Worm (Caenorhabditis elegans) whole organism, early embryonic: ENCODE data around the gene arrd-11.
A peak's percentile ranks its signal among the peaks of the same experiment; 100 is the strongest.

Source experiments
- B0310.2 ChIP-seq: sonication (generic microtip); optimal IDR thresholded peaks from 2 replicates; lab custom pipeline; 2016; ENCODE audit warnings: mild to moderate bottlenecking, missing genetic modification characterization, missing compliant biosample characterization
- F13C5.2 ChIP-seq: sonication (generic microtip); optimal IDR thresholded peaks from 2 replicates; lab custom pipeline; 2017; ENCODE audit warnings: mild to moderate bottlenecking, missing genetic modification characterization, inconsistent platforms, missing compliant biosample characterization
- aly-1 ChIP-seq: sonication (generic microtip); optimal IDR thresholded peaks from 2 replicates; lab custom pipeline; 2016; ENCODE audit warnings: missing genetic modification characterization, missing compliant biosample characterization
- ama-1 ChIP-seq: fragments of 150-350 bp; optimal IDR thresholded peaks from 2 replicates; lab custom pipeline; 2014
- ceh-13 ChIP-seq: fragments of 200-800 bp; sonication (Bioruptor generic); optimal IDR thresholded peaks from 2 replicates; lab custom pipeline; 2018; ENCODE audit warnings: mild to moderate bottlenecking, missing genetic modification characterization, missing compliant biosample characterization
- ceh-36 ChIP-seq: sonication (generic microtip); optimal IDR thresholded peaks from 2 replicates; lab custom pipeline; 2016; ENCODE audit warnings: missing genetic modification characterization, inconsistent platforms, missing compliant biosample characterization
- ets-7 ChIP-seq: sonication (generic microtip); optimal IDR thresholded peaks from 2 replicates; lab custom pipeline; 2016; ENCODE audit warnings: missing genotype, missing genetic modification characterization, missing compliant biosample characterization
- flt-1 ChIP-seq: fragments of 200-800 bp; sonication (Bioruptor generic); IDR thresholded peaks from 2 replicates; pipeline ENCODE4 v1.3.6; 2022; ENCODE audit warnings: missing genetic modification characterization, missing compliant biosample characterization
- hmbx-1 ChIP-seq: sonication (generic microtip); optimal IDR thresholded peaks from 2 replicates; lab custom pipeline; 2016; ENCODE audit warnings: mild to moderate bottlenecking, missing genetic modification characterization, missing compliant biosample characterization
- hmg-4 ChIP-seq: fragments of 200-800 bp; sonication (Bioruptor generic); optimal IDR thresholded peaks from 2 replicates; lab custom pipeline; 2018; ENCODE audit warnings: mild to moderate bottlenecking, missing genetic modification characterization, missing compliant biosample characterization
- hnd-1 ChIP-seq: sonication (generic microtip); optimal IDR thresholded peaks from 2 replicates; lab custom pipeline; 2016; ENCODE audit warnings: missing genetic modification characterization, missing compliant biosample characterization
- pes-1 ChIP-seq: fragments of 200-800 bp; sonication (Bioruptor generic); IDR thresholded peaks from 2 replicates; pipeline ENCODE4 v1.3.6; 2022; ENCODE audit warnings: missing genetic modification reagents, missing genetic modification characterization, missing compliant biosample characterization
- scrt-1 ChIP-seq: fragments of 200-800 bp; sonication (Bioruptor generic); IDR thresholded peaks from 2 replicates; pipeline ENCODE4 v1.3.6; 2022; ENCODE audit warnings: missing genetic modification characterization, missing compliant biosample characterization
- sea-1 ChIP-seq: fragments of 200-800 bp; sonication (Bioruptor generic); conservative IDR thresholded peaks from 2 replicates; pipeline ENCODE4 v1.3.6; 2022; ENCODE audit warnings: missing genetic modification characterization, missing compliant biosample characterization
- tbx-11 ChIP-seq: fragments of 200-800 bp; sonication (Bioruptor generic); IDR thresholded peaks from 2 replicates; pipeline ENCODE4 v1.3.6; 2022; ENCODE audit warnings: missing genetic modification characterization, missing compliant biosample characterization
- tbx-37 ChIP-seq: fragments of 200-800 bp; sonication (Bioruptor generic); conservative IDR thresholded peaks from 2 replicates; pipeline ENCODE4 v1.3.6; 2022; ENCODE audit warnings: missing genetic modification reagents, missing genetic modification characterization, missing compliant biosample characterization
- tra-4 ChIP-seq: sonication (generic microtip); optimal IDR thresholded peaks from 2 replicates; lab custom pipeline; 2017; ENCODE audit warnings: missing genetic modification characterization, missing compliant biosample characterization

arrd-11 gene

ce11 chrII:13796312-13796711 is 33.1 kb downstream of the arrd-11 start:
- TF ChIP-seq scrt-1 (GFP tag; lab: Robert Waterston, UW), result no peak
- peak; percentile 95 for TF ChIP-seq ceh-36 (tag; lab: Kevin White, UChicago)

ce11 chrII:13806269-13806668 is 43.1 kb downstream of the arrd-11 start:
- TF ChIP-seq ets-7 (tag; lab: Kevin White, UChicago) (no peak), sea-1 (GFP tag; lab: Robert Waterston, UW) (no peak), tbx-11 (no peak), F13C5.2 (tag; lab: Kevin White, UChicago) (no peak), hnd-1 (tag; lab: Kevin White, UChicago) (no peak), ceh-13 (GFP tag; lab: Kevin White, UChicago) (no peak), hmg-4 (no peak), scrt-1 (GFP tag; lab: Robert Waterston, UW) (no peak), aly-1 (tag; lab: Kevin White, UChicago) (no peak), hmbx-1 (no peak), tbx-37 (GFP tag; lab: Robert Waterston, UW) (no peak), pes-1 (GFP tag; lab: Robert Waterston, UW) (no peak), ama-1 (no peak), tra-4 (tag; lab: Kevin White, UChicago) (no peak)

- TF ChIP-seq scrt-1 (GFP tag; lab: Robert Waterston, UW), result no peak
- no peak for TF ChIP-seq sea-1 (GFP tag; lab: Robert Waterston, UW)
- no peak for TF ChIP-seq tbx-37 (GFP tag; lab: Robert Waterston, UW)
- no peak for TF ChIP-seq B0310.2 (tag; lab: Kevin White, UChicago)
- TF ChIP-seq flt-1, result no peak
- TF ChIP-seq hnd-1 (tag; lab: Kevin White, UChicago), result no peak
- TF ChIP-seq hmbx-1, result no peak
- TF ChIP-seq ets-7 (tag; lab: Kevin White, UChicago), result no peak
- TF ChIP-seq tbx-11, result no peak
- no peak for TF ChIP-seq F13C5.2 (tag; lab: Kevin White, UChicago)
- TF ChIP-seq pes-1 (GFP tag; lab: Robert Waterston, UW), result no peak
- no peak for TF ChIP-seq tra-4 (tag; lab: Kevin White, UChicago)
- TF ChIP-seq ceh-36 (tag; lab: Kevin White, UChicago), result no peak
- TF ChIP-seq aly-1 (tag; lab: Kevin White, UChicago), result no peak
- no peak for TF ChIP-seq hmg-4
- TF ChIP-seq ama-1, result no peak
- TF ChIP-seq ceh-13 (GFP tag; lab: Kevin White, UChicago), result no peak
Observed at ce11 chrII:13812335-13812734, 49.1 kb downstream of the arrd-11 start.

- TF ChIP-seq tbx-37 (GFP tag; lab: Robert Waterston, UW) (no peak), hmbx-1 (no peak), hmg-4 (no peak), ceh-36 (tag; lab: Kevin White, UChicago) (no peak), hnd-1 (tag; lab: Kevin White, UChicago) (no peak)
Observed at ce11 chrII:13813413-13813812, 50.2 kb downstream of the arrd-11 start.

ce11 chrII:13813950-13814349 is 50.7 kb downstream of the arrd-11 start:
- TF ChIP-seq pes-1 (GFP tag; lab: Robert Waterston, UW), result no peak
- TF ChIP-seq hmg-4, result no peak
- no peak for TF ChIP-seq F13C5.2 (tag; lab: Kevin White, UChicago)
- no peak for TF ChIP-seq ceh-36 (tag; lab: Kevin White, UChicago)
- no peak for TF ChIP-seq ceh-13 (GFP tag; lab: Kevin White, UChicago)
- no peak for TF ChIP-seq ama-1
- no peak for TF ChIP-seq scrt-1 (GFP tag; lab: Robert Waterston, UW)
- TF ChIP-seq hmbx-1, result no peak
- TF ChIP-seq tbx-11, result no peak
- no peak for TF ChIP-seq ets-7 (tag; lab: Kevin White, UChicago)
- no peak for TF ChIP-seq tra-4 (tag; lab: Kevin White, UChicago)
- TF ChIP-seq hnd-1 (tag; lab: Kevin White, UChicago), result no peak
- TF ChIP-seq B0310.2 (tag; lab: Kevin White, UChicago), result no peak
- TF ChIP-seq tbx-37 (GFP tag; lab: Robert Waterston, UW), result no peak
- TF ChIP-seq aly-1 (tag; lab: Kevin White, UChicago), result no peak
- TF ChIP-seq flt-1, result no peak
- TF ChIP-seq sea-1 (GFP tag; lab: Robert Waterston, UW), result no peak
